Fruit fly (Drosophila melanogaster) whole organism, embryonic: Measurements from ENCODE around the gene CG9733.

Experiments
- ATbp ChIP-seq: fragments of 200-800 bp; sonication (Bioruptor generic); optimal IDR thresholded peaks from 2 replicates; lab custom pipeline; 2017; ENCODE audit warnings: missing biosample characterization, mild to moderate bottlenecking, missing genetic modification characterization, missing genetic modification reagents
- Awh ChIP-seq: fragments of 200-800 bp; sonication (Bioruptor generic); IDR thresholded peaks from 2 replicates; pipeline ENCODE4, ENCODE4 v1.3.6; 2022; ENCODE audit warnings: missing biosample characterization, missing genetic modification characterization
- Blimp-1 ChIP-seq: fragments of 200-800 bp; sonication (Bioruptor generic); optimal IDR thresholded peaks from 3 replicates; lab custom pipeline; 2018; ENCODE audit warnings: missing biosample characterization, missing genetic modification characterization, mild to moderate bottlenecking, moderate library complexity, missing genetic modification reagents
- BtbVII ChIP-seq: fragments of 200-800 bp; sonication (Bioruptor generic); optimal IDR thresholded peaks from 3 replicates; lab custom pipeline; 2017; ENCODE audit warnings: missing biosample characterization, mild to moderate bottlenecking, missing genetic modification characterization
- CG10366 ChIP-seq: fragments of 200-800 bp; sonication (Bioruptor generic); IDR thresholded peaks from 2 replicates; pipeline ENCODE4 v1.3.6; 2022; ENCODE audit warnings: missing biosample characterization, missing genetic modification characterization
- CG10979 ChIP-seq: fragments of 200-800 bp; sonication (Bioruptor generic); optimal IDR thresholded peaks from 2 replicates; lab custom pipeline; 2018; ENCODE audit warnings: missing biosample characterization, mild to moderate bottlenecking, missing genetic modification characterization, moderate library complexity
- CG11695 ChIP-seq: fragments of 200-800 bp; sonication (Bioruptor generic); IDR thresholded peaks from 3 replicates; pipeline ENCODE4 v1.3.6; 2022; ENCODE audit warnings: missing biosample characterization, missing genetic modification characterization
- CG11696 ChIP-seq: fragments of 200-800 bp; sonication (Bioruptor generic); IDR thresholded peaks from 2 replicates; pipeline ENCODE4 v1.3.6; 2022; ENCODE audit warnings: missing biosample characterization, missing genetic modification characterization
- CG12219 ChIP-seq: fragments of 200-800 bp; sonication (Bioruptor generic); optimal IDR thresholded peaks from 3 replicates; lab custom pipeline; 2018; ENCODE audit warnings: missing biosample characterization, mild to moderate bottlenecking, missing genetic modification characterization
- CG1233 ChIP-seq: fragments of 200-800 bp; sonication (Bioruptor generic); optimal IDR thresholded peaks from 4 replicates; lab custom pipeline; 2018; ENCODE audit warnings: missing biosample characterization, mild to moderate bottlenecking, missing genetic modification characterization
- CG13296 ChIP-seq: fragments of 200-800 bp; sonication (Bioruptor generic); optimal IDR thresholded peaks from 3 replicates; lab custom pipeline; 2018; ENCODE audit warnings: missing biosample characterization, mild to moderate bottlenecking, missing genetic modification characterization
- CG1602 ChIP-seq: fragments of 200-800 bp; sonication (Bioruptor generic); optimal IDR thresholded peaks from 3 replicates; lab custom pipeline; 2016; ENCODE audit warnings: missing biosample characterization, missing genetic modification characterization
- CG1603 ChIP-seq: fragments of 200-800 bp; sonication (Bioruptor generic); optimal IDR thresholded peaks from 2 replicates; lab custom pipeline; 2019; ENCODE audit warnings: missing biosample characterization, mild to moderate bottlenecking, missing genetic modification characterization, moderate library complexity
- CG16815 ChIP-seq: fragments of 200-800 bp; sonication (Bioruptor generic); optimal IDR thresholded peaks from 3 replicates; lab custom pipeline; 2017; ENCODE audit warnings: missing biosample characterization, mild to moderate bottlenecking, missing genetic modification characterization
- CG17361 ChIP-seq: fragments of 200-800 bp; sonication (Bioruptor generic); IDR thresholded peaks from 3 replicates; pipeline ENCODE4 v1.3.6; 2022; ENCODE audit warnings: missing biosample characterization, missing genetic modification characterization
- CG2116 ChIP-seq: fragments of 200-800 bp; sonication (Bioruptor generic); optimal IDR thresholded peaks from 3 replicates; lab custom pipeline; 2018; ENCODE audit warnings: missing biosample characterization, mild to moderate bottlenecking, missing genetic modification characterization
- CG3163 ChIP-seq: fragments of 200-800 bp; sonication (Bioruptor generic); optimal IDR thresholded peaks from 3 replicates; lab custom pipeline; 2016; ENCODE audit warnings: missing biosample characterization, missing genetic modification characterization
- CG5245 ChIP-seq: fragments of 200-800 bp; sonication (Bioruptor generic); optimal IDR thresholded peaks from 3 replicates; lab custom pipeline; 2016; ENCODE audit warnings: missing biosample characterization, missing genetic modification characterization
- CG8089 ChIP-seq: fragments of 200-800 bp; sonication (Bioruptor generic); optimal IDR thresholded peaks from 3 replicates; lab custom pipeline; 2016; ENCODE audit warnings: missing biosample characterization, missing genetic modification characterization
- CG8388 ChIP-seq: fragments of 200-800 bp; sonication (Bioruptor generic); optimal IDR thresholded peaks from 2 replicates; lab custom pipeline; 2019; ENCODE audit warnings: missing biosample characterization, mild to moderate bottlenecking, missing genetic modification characterization, moderate library complexity
- CG9437 ChIP-seq: fragments of 200-800 bp; sonication (Bioruptor generic); optimal IDR thresholded peaks from 2 replicates; lab custom pipeline; 2018; ENCODE audit warnings: missing biosample characterization, mild to moderate bottlenecking, missing genetic modification characterization
- CG9932 ChIP-seq: fragments of 200-800 bp; sonication (Bioruptor generic); IDR thresholded peaks from 2 replicates; pipeline ENCODE4 v1.3.6; 2022; ENCODE audit warnings: missing biosample characterization, missing genetic modification characterization
- D19B ChIP-seq: fragments of 200-800 bp; sonication (Bioruptor generic); optimal IDR thresholded peaks from 2 replicates; lab custom pipeline; 2017; ENCODE audit warnings: missing biosample characterization, mild to moderate bottlenecking, missing genetic modification characterization
- Dp ChIP-seq: fragments of 200-800 bp; sonication (Bioruptor generic); optimal IDR thresholded peaks from 2 replicates; lab custom pipeline; 2018; ENCODE audit warnings: missing biosample characterization, mild to moderate bottlenecking, missing genetic modification characterization, moderate library complexity
- ERR ChIP-seq: fragments of 200-800 bp; sonication (Bioruptor generic); optimal IDR thresholded peaks from 2 replicates; lab custom pipeline; 2016; ENCODE audit warnings: missing biosample characterization, missing genetic modification characterization
- Elba2 ChIP-seq: fragments of 200-800 bp; sonication (Bioruptor generic); optimal IDR thresholded peaks from 3 replicates; lab custom pipeline; 2016; ENCODE audit warnings: missing biosample characterization, missing genetic modification characterization
- Fer1 ChIP-seq: fragments of 200-800 bp; sonication (Bioruptor generic); optimal IDR thresholded peaks from 2 replicates; lab custom pipeline; 2017; ENCODE audit warnings: missing biosample characterization, mild to moderate bottlenecking, missing genetic modification characterization
- GATAe ChIP-seq: fragments of 200-800 bp; sonication (Bioruptor generic); conservative IDR thresholded peaks from 2 replicates; pipeline ENCODE4 v1.3.6; 2022; ENCODE audit warnings: missing biosample characterization, missing genetic modification characterization
- Hey ChIP-seq: fragments of 200-800 bp; sonication (Bioruptor generic); optimal IDR thresholded peaks from 3 replicates; lab custom pipeline; 2018; ENCODE audit warnings: missing biosample characterization, mild to moderate bottlenecking, missing genetic modification characterization
- Mes4 ChIP-seq: fragments of 200-800 bp; sonication (Bioruptor generic); optimal IDR thresholded peaks from 2 replicates; lab custom pipeline; 2016; ENCODE audit warnings: missing biosample characterization, missing genetic modification characterization
- NC2β ChIP-seq: fragments of 200-800 bp; sonication (Bioruptor generic); optimal IDR thresholded peaks from 2 replicates; lab custom pipeline; 2016; ENCODE audit warnings: missing biosample characterization, missing genetic modification characterization
- Nf-YA ChIP-seq: fragments of 200-800 bp; sonication (Bioruptor generic); IDR thresholded peaks from 2 replicates; pipeline ENCODE4 v1.3.6; 2022; ENCODE audit warnings: missing biosample characterization, missing genetic modification characterization
- Sox100B ChIP-seq: fragments of 200-800 bp; sonication (Bioruptor generic); optimal IDR thresholded peaks from 3 replicates; lab custom pipeline; 2018; ENCODE audit warnings: missing biosample characterization, mild to moderate bottlenecking, missing genetic modification characterization
- ab ChIP-seq: fragments of 200-800 bp; sonication (Bioruptor generic); optimal IDR thresholded peaks from 2 replicates; lab custom pipeline; 2016; ENCODE audit warnings: missing biosample characterization, missing genetic modification characterization
- ash1 ChIP-seq: fragments of 200-800 bp; sonication (Bioruptor generic); optimal IDR thresholded peaks from 2 replicates; lab custom pipeline; 2018; ENCODE audit warnings: missing biosample characterization, mild to moderate bottlenecking, missing genetic modification characterization
- cato ChIP-seq: fragments of 200-800 bp; sonication (Bioruptor generic); optimal IDR thresholded peaks from 2 replicates; lab custom pipeline; 2016; ENCODE audit warnings: missing biosample characterization, missing genetic modification characterization, borderline replicate concordance
- cwo ChIP-seq: fragments of 200-800 bp; sonication (Bioruptor generic); optimal IDR thresholded peaks from 3 replicates; lab custom pipeline; 2017; ENCODE audit warnings: missing biosample characterization, missing genetic modification characterization, mild to moderate bottlenecking, moderate library complexity, missing genetic modification reagents
- en ChIP-seq: fragments of 200-800 bp; sonication (Bioruptor generic); optimal IDR thresholded peaks from 2 replicates; lab custom pipeline; 2016; ENCODE audit warnings: missing biosample characterization, missing genetic modification characterization
- fd96Cb ChIP-seq: fragments of 200-800 bp; sonication (Bioruptor generic); optimal IDR thresholded peaks from 2 replicates; lab custom pipeline; 2018; ENCODE audit warnings: missing biosample characterization, mild to moderate bottlenecking, missing genetic modification characterization, moderate library complexity
- gcm ChIP-seq: fragments of 200-800 bp; sonication (Bioruptor generic); optimal IDR thresholded peaks from 2 replicates; lab custom pipeline; 2019; ENCODE audit warnings: missing biosample characterization, mild to moderate bottlenecking, missing genetic modification characterization, moderate library complexity
- gsb ChIP-seq: fragments of 200-800 bp; sonication (Bioruptor generic); IDR thresholded peaks from 2 replicates; pipeline ENCODE4 v1.3.6; 2022; ENCODE audit warnings: missing biosample characterization, missing genetic modification characterization
- insv ChIP-seq, 2 experiments: fragments of 200-800 bp; sonication (Bioruptor generic); optimal IDR thresholded peaks; 3 replicates each; lab custom pipeline; 2016 to 2018; ENCODE audit warnings: missing biosample characterization in 2 of 2, missing genetic modification characterization in 2 of 2
- ken ChIP-seq: fragments of 200-800 bp; sonication (Bioruptor generic); IDR thresholded peaks from 3 replicates; pipeline ENCODE4 v1.3.6; 2022; ENCODE audit warnings: missing biosample characterization, missing genetic modification characterization
- lmd ChIP-seq: fragments of 200-800 bp; sonication (Bioruptor generic); IDR thresholded peaks from 2 replicates; pipeline ENCODE4 v1.3.6; 2022; ENCODE audit warnings: missing biosample characterization, missing genetic modification characterization
- mam ChIP-seq: fragments of 200-800 bp; sonication (Bioruptor generic); optimal IDR thresholded peaks from 3 replicates; lab custom pipeline; 2016; ENCODE audit warnings: missing biosample characterization, missing genetic modification characterization
- oc ChIP-seq: fragments of 200-800 bp; sonication (Bioruptor generic); optimal IDR thresholded peaks from 2 replicates; lab custom pipeline; 2018; ENCODE audit warnings: missing biosample characterization, mild to moderate bottlenecking, missing genetic modification characterization, moderate library complexity
- pan ChIP-seq, 4 experiments: fragments of >200 bp in 3 of 4; fragments of 200-800 bp in 1 of 4; sonication (Bioruptor generic) in 1 of 4; optimal IDR thresholded peaks in 3 of 4; IDR thresholded peaks in 1 of 4; 2 replicates each; pipeline versions ENCODE4 v1.3.6 to Lab custom; 2017 to 2022; ENCODE audit warnings: missing biosample characterization in 2 of 4, missing genetic modification characterization in 2 of 4, mixed read lengths in 1 of 4
- repo ChIP-seq: fragments of 200-800 bp; sonication (Bioruptor generic); optimal IDR thresholded peaks from 2 replicates; lab custom pipeline; 2016; ENCODE audit warnings: missing biosample characterization, missing genetic modification characterization
- sens ChIP-seq: fragments of 200-800 bp; sonication (Bioruptor generic); peaks from one replicate; lab custom pipeline; 2016; ENCODE audit warnings: missing biosample characterization, missing genetic modification characterization
- sug ChIP-seq: fragments of 200-800 bp; optimal IDR thresholded peaks from 2 replicates; lab custom pipeline; 2019; ENCODE audit warnings: missing biosample characterization, mild to moderate bottlenecking, missing genetic modification characterization, moderate library complexity
- vfl ChIP-seq: fragments of 200-800 bp; sonication (Bioruptor generic); optimal IDR thresholded peaks from 2 replicates; lab custom pipeline; 2016; ENCODE audit warnings: missing biosample characterization, missing genetic modification characterization

CG9733 gene

DNA sequence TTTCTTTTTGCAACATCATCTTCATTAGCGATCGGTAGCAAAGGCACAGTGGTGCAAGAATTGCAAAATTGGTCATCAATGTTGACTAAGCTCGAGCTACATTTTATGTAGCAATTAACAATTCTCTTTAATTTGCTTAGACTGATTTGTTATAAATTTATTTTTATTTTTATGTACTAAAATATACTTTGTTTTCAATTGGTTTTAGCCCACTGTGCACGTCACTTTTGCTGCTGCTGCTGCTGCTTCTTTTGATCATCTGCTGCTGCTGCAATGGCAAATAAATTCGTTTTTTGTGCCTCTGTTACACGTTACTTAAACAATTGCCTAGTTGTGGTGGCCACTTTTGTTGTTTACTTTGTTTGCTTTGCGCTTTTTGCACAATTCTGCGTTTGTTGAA lies 49.5 kb upstream of the CG9733 start (continued):
- TF ChIP-seq cwo (peak; percentile 49), Sox100B (GFP tag; lab: Kevin White, UChicago) (peak; percentile 66), CG5245 (GFP tag; lab: Kevin White, UChicago) (peak; percentile 72), CG1602 (peak; percentile 73), cato (peak; percentile 76), CG10979 (peak; percentile 80), lmd (peak; percentile 85), gcm (peak; percentile 69), CG2116 (GFP tag; lab: Kevin White, UChicago) (peak; percentile 11), CG8089 (GFP tag; lab: Kevin White, UChicago) (no peak), sens (GFP tag; lab: Kevin White, UChicago) (peak; percentile 81), ATbp (GFP tag; lab: Kevin White, UChicago) (peak; percentile 77), ERR (GFP tag; lab: Kevin White, UChicago) (no peak), en (no peak), ab (peak; percentile 49), CG3163 (GFP tag; lab: Kevin White, UChicago) (no peak), CG11695 (GFP tag; lab: Robert Waterston, UW) (peak; percentile 82), gsb (peak; percentile 47), Blimp-1 (GFP tag; lab: Kevin White, UChicago) (peak; percentile 79), Nf-YA (peak; percentile 74; the same call in 1 of the 2 replicates), Mes4 (no peak), CG13296 (GFP tag; lab: Kevin White, UChicago) (peak; percentile 57), CG1233 (GFP tag; lab: Kevin White, UChicago) (no peak), mam (GFP tag; lab: Kevin White, UChicago) (peak; percentile 45), CG12219 (peak; percentile 72), Awh (GFP tag; lab: Robert Waterston, UW) (peak; percentile 81), CG9932 (peak; percentile 74), Fer1 (GFP tag; lab: Kevin White, UChicago) (peak; percentile 45), fd96Cb (peak; percentile 80), repo (no peak), ash1 (GFP tag; lab: Kevin White, UChicago) (no peak), CG17361 (GFP tag; lab: Robert Waterston, UW) (peak; percentile 81), GATAe (GFP tag; lab: Robert Waterston, UW) (no peak), CG10366 (GFP tag; lab: Robert Waterston, UW) (peak; percentile 88), Dp (GFP tag; lab: Kevin White, UChicago) (no peak), vfl (peak; percentile 53), CG8388 (GFP tag; lab: Kevin White, UChicago) (peak; percentile 83), Elba2 (GFP tag; lab: Kevin White, UChicago) (peak; percentile 32), Hey (tag; lab: Kevin White, UChicago) (no peak), pan (optimal IDR thresholded peaks at IDR 0.05; lab: Kevin White, UChicago) (no peak), pan (GFP tag; optimal IDR thresholded peaks at IDR 0.05 in 1 of 2, IDR thresholded peaks at IDR 0.05 in 1 of 2) (peak in 1 of 2 experiments; percentile 91), CG9437 (peak; percentile 68), BtbVII (GFP tag; lab: Kevin White, UChicago) (peak; percentile 63), NC2β (GFP tag; lab: Kevin White, UChicago) (peak; percentile 39), D19B (GFP tag; lab: Kevin White, UChicago) (peak; percentile 7), insv (GFP tag; optimal IDR thresholded peaks at IDR 0.05; lab: Kevin White, UChicago) (no peak), ken (GFP tag; lab: Robert Waterston, UW) (peak; percentile 89), oc (tag; lab: Kevin White, UChicago) (peak; percentile 58), CG11696 (peak; percentile 70), CG1603 (tag; lab: Kevin White, UChicago) (peak; percentile 58), sug (tag; lab: Kevin White, UChicago) (no peak), CG16815 (peak; percentile 63)
